Fruit fly (Drosophila melanogaster) whole organism, embryonic: Measurements from ENCODE around the gene CG10137.

ENCODE experiments used
- BEAF-32 ChIP-seq: fragments of 200-800 bp; sonication (Bioruptor generic); optimal IDR thresholded peaks from 3 replicates; lab custom pipeline; 2017; ENCODE audit warnings: missing biosample characterization, missing genetic modification characterization, mild to moderate bottlenecking, moderate library complexity, missing genetic modification reagents
- C15 ChIP-seq: fragments of 200-800 bp; sonication (Bioruptor generic); IDR thresholded peaks from 3 replicates; pipeline ENCODE4 v1.3.6; 2022; ENCODE audit warnings: missing biosample characterization, missing genetic modification characterization
- CG10959 ChIP-seq: fragments of 200-800 bp; sonication (Bioruptor generic); IDR thresholded peaks from 2 replicates; pipeline ENCODE4 v1.3.6; 2022; ENCODE audit warnings: missing biosample characterization, missing genetic modification characterization
- CG12071 ChIP-seq: fragments of 200-800 bp; sonication (Bioruptor generic); optimal IDR thresholded peaks from 3 replicates; lab custom pipeline; 2018; ENCODE audit warnings: missing biosample characterization, mild to moderate bottlenecking, missing genetic modification characterization
- CG12219 ChIP-seq: fragments of 200-800 bp; sonication (Bioruptor generic); optimal IDR thresholded peaks from 3 replicates; lab custom pipeline; 2018; ENCODE audit warnings: missing biosample characterization, mild to moderate bottlenecking, missing genetic modification characterization
- CG13296 ChIP-seq: fragments of 200-800 bp; sonication (Bioruptor generic); optimal IDR thresholded peaks from 3 replicates; lab custom pipeline; 2018; ENCODE audit warnings: missing biosample characterization, mild to moderate bottlenecking, missing genetic modification characterization
- CG13624 ChIP-seq: fragments of 200-800 bp; sonication (Bioruptor generic); optimal IDR thresholded peaks from 2 replicates; lab custom pipeline; 2016; ENCODE audit warnings: missing biosample characterization, missing genetic modification characterization
- CG16863 ChIP-seq: fragments of 200-800 bp; sonication (Bioruptor generic); optimal IDR thresholded peaks from 3 replicates; lab custom pipeline; 2016; ENCODE audit warnings: missing biosample characterization, missing genetic modification characterization
- CG18262 ChIP-seq: fragments of 200-800 bp; optimal IDR thresholded peaks from 3 replicates; lab custom pipeline; 2019; ENCODE audit warnings: missing biosample characterization, mild to moderate bottlenecking, missing genetic modification characterization, moderate library complexity
- CG31224 ChIP-seq: fragments of 200-800 bp; sonication (Bioruptor generic); IDR thresholded peaks from 2 replicates; pipeline ENCODE4 v1.3.6; 2022; ENCODE audit warnings: missing biosample characterization, missing genetic modification characterization
- CG31365 ChIP-seq: fragments of 200-800 bp; sonication (Bioruptor generic); optimal IDR thresholded peaks from 2 replicates; lab custom pipeline; 2018; ENCODE audit warnings: missing biosample characterization, mild to moderate bottlenecking, missing genetic modification characterization
- CG32767 ChIP-seq: fragments of 200-800 bp; sonication (Bioruptor generic); IDR thresholded peaks from 2 replicates; pipeline ENCODE4 v1.3.6; 2022; ENCODE audit warnings: missing biosample characterization, missing genetic modification characterization
- CG4617 ChIP-seq: fragments of 200-800 bp; sonication (Bioruptor generic); optimal IDR thresholded peaks from 3 replicates; lab custom pipeline; 2016; ENCODE audit warnings: missing biosample characterization, missing genetic modification characterization, borderline replicate concordance
- CG7271 ChIP-seq: fragments of 200-800 bp; sonication (Bioruptor generic); optimal IDR thresholded peaks from 2 replicates; lab custom pipeline; 2018; ENCODE audit warnings: missing biosample characterization, mild to moderate bottlenecking, missing genetic modification characterization, moderate library complexity
- CG7928 ChIP-seq: fragments of 200-800 bp; sonication (Bioruptor generic); optimal IDR thresholded peaks from 2 replicates; lab custom pipeline; 2017; ENCODE audit warnings: missing biosample characterization, mild to moderate bottlenecking, missing genetic modification characterization
- CG8388 ChIP-seq: fragments of 200-800 bp; sonication (Bioruptor generic); optimal IDR thresholded peaks from 2 replicates; lab custom pipeline; 2019; ENCODE audit warnings: missing biosample characterization, mild to moderate bottlenecking, missing genetic modification characterization, moderate library complexity
- CG8924 ChIP-seq: fragments of 200-800 bp; optimal IDR thresholded peaks from 3 replicates; lab custom pipeline; 2019; ENCODE audit warnings: missing biosample characterization, mild to moderate bottlenecking, missing genetic modification characterization, moderate library complexity
- Dll ChIP-seq: fragments of 200-800 bp; sonication (Bioruptor generic); IDR thresholded peaks from 4 replicates; pipeline ENCODE4 v1.3.6; 2022; ENCODE audit warnings: missing biosample characterization, missing genetic modification characterization; ENCODE audit not compliant: partially characterized antibody
- Doc2 ChIP-seq: fragments of 200-800 bp; sonication (Bioruptor generic); IDR thresholded peaks from 2 replicates; pipeline ENCODE4 v1.3.6; 2022; ENCODE audit warnings: missing biosample characterization, missing genetic modification characterization
- Hsf ChIP-seq: fragments of 200-800 bp; sonication (Bioruptor generic); optimal IDR thresholded peaks from 3 replicates; lab custom pipeline; 2016; ENCODE audit warnings: missing biosample characterization, missing genetic modification characterization
- Kr ChIP-seq: fragments of 200-800 bp; sonication (Bioruptor generic); optimal IDR thresholded peaks from 2 replicates; lab custom pipeline; 2017; ENCODE audit warnings: missing biosample characterization, mild to moderate bottlenecking, missing genetic modification characterization
- Med ChIP-seq: fragments of 200-800 bp; sonication (Bioruptor generic); peaks from one replicate; lab custom pipeline; 2016; ENCODE audit warnings: missing biosample characterization, missing genetic modification characterization, mild to moderate bottlenecking, inconsistent platforms, moderate library complexity
- NfI ChIP-seq: fragments of 200-800 bp; sonication (Bioruptor generic); optimal IDR thresholded peaks from 3 replicates; lab custom pipeline; 2018; ENCODE audit warnings: missing biosample characterization, mild to moderate bottlenecking, missing genetic modification characterization, moderate library complexity
- Oaz ChIP-seq: fragments of 200-800 bp; sonication (Bioruptor generic); IDR thresholded peaks from 2 replicates; pipeline ENCODE4 v1.3.6; 2022; ENCODE audit warnings: missing biosample characterization, missing genetic modification characterization
- PHDP ChIP-seq: fragments of 200-800 bp; sonication (Bioruptor generic); optimal IDR thresholded peaks from 3 replicates; lab custom pipeline; 2018; ENCODE audit warnings: missing biosample characterization, mild to moderate bottlenecking, missing genetic modification characterization, moderate library complexity
- Pdp1 ChIP-seq, 2 experiments: fragments of 200-800 bp; sonication (Bioruptor generic); optimal IDR thresholded peaks; 3 replicates each; lab custom pipeline; 2016; ENCODE audit warnings: missing biosample characterization in 2 of 2, missing genetic modification characterization in 2 of 2, mild to moderate bottlenecking in 1 of 2, moderate library complexity in 1 of 2
- Ssrp ChIP-seq: fragments of 200-800 bp; sonication (Bioruptor generic); optimal IDR thresholded peaks from 2 replicates; lab custom pipeline; 2018; ENCODE audit warnings: missing biosample characterization, mild to moderate bottlenecking, missing genetic modification characterization, moderate library complexity
- Taf1 ChIP-seq: fragments of 200-800 bp; sonication (Bioruptor generic); IDR thresholded peaks from 2 replicates; pipeline ENCODE4 v1.3.6; 2022; ENCODE audit warnings: missing biosample characterization, missing genetic modification characterization
- ase ChIP-seq: fragments of 200-800 bp; sonication (Bioruptor generic); IDR thresholded peaks from 3 replicates; pipeline ENCODE4 v1.3.6; 2022; ENCODE audit warnings: missing biosample characterization, missing genetic modification characterization
- bab2 ChIP-seq: fragments of 200-800 bp; sonication (Bioruptor generic); optimal IDR thresholded peaks from 2 replicates; lab custom pipeline; 2016; ENCODE audit warnings: missing biosample characterization, missing genetic modification characterization
- caup ChIP-seq: fragments of 200-800 bp; sonication (Bioruptor generic); optimal IDR thresholded peaks from 3 replicates; lab custom pipeline; 2017; ENCODE audit warnings: missing biosample characterization, mild to moderate bottlenecking, missing genetic modification characterization, moderate library complexity; ENCODE audit not compliant: severe bottlenecking
- ci ChIP-seq: fragments of 200-800 bp; sonication (Bioruptor generic); IDR thresholded peaks from 3 replicates; pipeline ENCODE4 v1.3.6; 2022; ENCODE audit warnings: missing biosample characterization, missing genetic modification characterization
- dm ChIP-seq: fragments of 200-800 bp; sonication (Bioruptor generic); optimal IDR thresholded peaks from 3 replicates; lab custom pipeline; 2016; ENCODE audit warnings: missing biosample characterization, missing genetic modification characterization
- fru ChIP-seq: fragments of >200 bp; optimal IDR thresholded peaks from 2 replicates; lab custom pipeline; 2017
- gsb-n ChIP-seq: fragments of 200-800 bp; sonication (Bioruptor generic); optimal IDR thresholded peaks from 3 replicates; lab custom pipeline; 2018; ENCODE audit warnings: missing biosample characterization, mild to moderate bottlenecking, missing genetic modification characterization
- ham ChIP-seq: fragments of 200-800 bp; sonication (Bioruptor generic); IDR thresholded peaks from 2 replicates; pipeline ENCODE4 v1.3.6; 2022; ENCODE audit warnings: missing biosample characterization, missing genetic modification characterization
- lab ChIP-seq: fragments of 200-800 bp; sonication (Bioruptor generic); optimal IDR thresholded peaks from 3 replicates; lab custom pipeline; 2017; ENCODE audit warnings: missing biosample characterization, missing genetic modification characterization, mild to moderate bottlenecking, moderate library complexity, missing genetic modification reagents
- lmd ChIP-seq: fragments of 200-800 bp; sonication (Bioruptor generic); IDR thresholded peaks from 2 replicates; pipeline ENCODE4 v1.3.6; 2022; ENCODE audit warnings: missing biosample characterization, missing genetic modification characterization
- lola ChIP-seq, 3 experiments: fragments of >200 bp in 2 of 3; fragments of 200-800 bp in 1 of 3; sonication (Bioruptor generic) in 1 of 3; optimal IDR thresholded peaks; 2 replicates each; lab custom pipeline; 2017 to 2019; ENCODE audit warnings: missing biosample characterization in 3 of 3, missing genetic modification characterization in 3 of 3, mild to moderate bottlenecking in 1 of 3, moderate library complexity in 1 of 3
- maf-S ChIP-seq: fragments of 200-800 bp; sonication (Bioruptor generic); optimal IDR thresholded peaks from 2 replicates; lab custom pipeline; 2016; ENCODE audit warnings: missing biosample characterization, missing genetic modification characterization
- pho ChIP-seq: fragments of 200-800 bp; sonication (Bioruptor generic); optimal IDR thresholded peaks from 2 replicates; lab custom pipeline; 2016; ENCODE audit warnings: missing biosample characterization, missing genetic modification characterization
- pita ChIP-seq: fragments of 200-800 bp; sonication (Bioruptor generic); optimal IDR thresholded peaks from 2 replicates; lab custom pipeline; 2017; ENCODE audit warnings: missing biosample characterization, mild to moderate bottlenecking, missing genetic modification characterization
- prd ChIP-seq, 3 experiments: fragments of >200 bp in 2 of 3; fragments of 200-800 bp in 1 of 3; sonication (Bioruptor generic) in 1 of 3; optimal IDR thresholded peaks in 2 of 3; IDR thresholded peaks in 1 of 3; 2 replicates in 2 of 3; 3 replicates in 1 of 3; pipeline versions ENCODE4 v1.3.6 to Lab custom; 2017 to 2022; ENCODE audit warnings: missing biosample characterization in 1 of 3, missing genetic modification characterization in 1 of 3
- slou ChIP-seq: fragments of 200-800 bp; sonication (Bioruptor generic); optimal IDR thresholded peaks from 3 replicates; lab custom pipeline; 2016; ENCODE audit warnings: missing biosample characterization, missing genetic modification characterization
- sna ChIP-seq: fragments of 200-800 bp; sonication (Bioruptor generic); IDR thresholded peaks from 2 replicates; pipeline ENCODE4 v1.3.6; 2022; ENCODE audit warnings: missing biosample characterization, missing genetic modification characterization; ENCODE audit not compliant: partially characterized antibody
- sug ChIP-seq: fragments of 200-800 bp; optimal IDR thresholded peaks from 2 replicates; lab custom pipeline; 2019; ENCODE audit warnings: missing biosample characterization, mild to moderate bottlenecking, missing genetic modification characterization, moderate library complexity
- toy ChIP-seq: fragments of 200-800 bp; sonication (Bioruptor generic); IDR thresholded peaks from 2 replicates; pipeline ENCODE4 v1.3.6; 2022; ENCODE audit warnings: missing biosample characterization, missing genetic modification characterization
- unc-4 ChIP-seq: fragments of 200-800 bp; sonication (Bioruptor generic); IDR thresholded peaks from 2 replicates; pipeline ENCODE4 v1.3.6; 2022; ENCODE audit warnings: missing biosample characterization, missing genetic modification characterization; ENCODE audit not compliant: partially characterized antibody
- zen2 ChIP-seq: fragments of 200-800 bp; sonication (Bioruptor generic); IDR thresholded peaks from 3 replicates; pipeline ENCODE4 v1.3.6; 2022; ENCODE audit warnings: missing biosample characterization, missing genetic modification characterization; ENCODE audit not compliant: partially characterized antibody

Gene CG10137

DNA sequence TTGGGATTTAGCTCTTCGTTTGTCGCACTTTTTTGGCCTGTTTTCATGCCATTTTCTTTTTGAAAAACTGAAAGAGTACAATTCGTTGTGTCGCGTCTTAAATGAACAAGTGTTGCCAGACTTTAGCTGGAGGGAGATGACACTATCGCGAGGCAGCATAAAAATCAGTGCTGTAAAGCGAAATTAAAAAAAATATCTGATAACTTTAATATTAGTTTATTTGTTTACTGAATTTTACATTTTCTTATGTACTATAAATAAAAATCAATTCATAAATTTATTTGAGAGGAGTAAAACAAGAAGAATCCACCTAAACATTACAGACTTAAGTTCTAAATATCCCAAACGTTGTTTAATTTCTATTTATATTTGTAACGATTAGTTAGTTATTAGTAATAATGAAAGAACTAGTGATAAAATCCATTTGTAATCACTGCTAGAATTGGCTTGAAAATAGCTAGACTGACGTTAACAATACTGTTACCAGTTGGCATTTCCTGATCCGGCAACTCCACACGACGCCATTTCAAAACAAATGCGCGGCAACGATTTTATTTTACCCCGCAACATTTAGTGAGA, 50.8 kb downstream of the CG10137 start, which contains the start of the genes spi and msb1l (continued):
- no peak for TF ChIP-seq toy (GFP tag; lab: Robert Waterston, UW)
- TF ChIP-seq Taf1 (GFP tag; lab: Robert Waterston, UW): no peak
- peak in 1 of 2 experiments; percentile 40 for TF ChIP-seq Pdp1 (GFP tag; optimal IDR thresholded peaks at IDR 0.05; lab: Kevin White, UChicago)
- TF ChIP-seq dm (GFP tag; lab: Kevin White, UChicago): no peak
- peak; percentile 55 for TF ChIP-seq lab (GFP tag; lab: Kevin White, UChicago)
- TF ChIP-seq CG10959 (GFP tag; lab: Robert Waterston, UW): no peak
- TF ChIP-seq CG13624 (GFP tag; lab: Kevin White, UChicago): no peak
- no peak for TF ChIP-seq ase (GFP tag; lab: Robert Waterston, UW)
- peak; percentile 87 for TF ChIP-seq BEAF-32 (GFP tag; lab: Kevin White, UChicago)
- TF ChIP-seq CG8388 (GFP tag; lab: Kevin White, UChicago): peak; percentile 8
- TF ChIP-seq CG16863 (GFP tag; lab: Kevin White, UChicago): no peak
- TF ChIP-seq CG4617 (GFP tag; lab: Kevin White, UChicago): peak; percentile 0
- TF ChIP-seq CG12071 (GFP tag; lab: Kevin White, UChicago): no peak
- TF ChIP-seq Doc2: no peak
- peak; percentile 45 for TF ChIP-seq slou (GFP tag; lab: Kevin White, UChicago)
- TF ChIP-seq pho: no peak
- no peak for TF ChIP-seq PHDP (tag; lab: Kevin White, UChicago)
- TF ChIP-seq NfI (GFP tag; lab: Kevin White, UChicago): peak; percentile 56
- TF ChIP-seq caup (GFP tag; lab: Kevin White, UChicago): peak; percentile 14
- TF ChIP-seq CG18262: peak; percentile 71
- TF ChIP-seq lmd: peak; percentile 41; the same call in 1 of the 2 replicates
- TF ChIP-seq CG12219 (GFP tag; lab: Kevin White, UChicago): no peak
- no peak for TF ChIP-seq fru (lab: Kevin White, UChicago)
- 0 out of 2 replicates have a peak, but pooled peaks have one; percentile 25 for TF ChIP-seq sna (GFP tag; lab: Robert Waterston, UW)
- TF ChIP-seq CG8924: peak; percentile 65
- no peak for TF ChIP-seq Kr (GFP tag; lab: Kevin White, UChicago)
- no peak for TF ChIP-seq ham (GFP tag; lab: Robert Waterston, UW)
- TF ChIP-seq CG13296 (GFP tag; lab: Kevin White, UChicago): no peak
- TF ChIP-seq C15 (GFP tag; lab: Robert Waterston, UW): no peak
- no peak for TF ChIP-seq Hsf (GFP tag; lab: Kevin White, UChicago)
- no peak for TF ChIP-seq Oaz
- peak; percentile 17 for TF ChIP-seq bab2 (GFP tag; lab: Kevin White, UChicago)
- TF ChIP-seq ci: no peak
- TF ChIP-seq maf-S: no peak
- peak; percentile 18; the same call in 1 of the 2 replicates for TF ChIP-seq CG31224 (GFP tag; lab: Robert Waterston, UW)
- TF ChIP-seq CG32767 (GFP tag; lab: Robert Waterston, UW): no peak
- TF ChIP-seq Med (GFP tag; lab: Kevin White, UChicago): peak; percentile 70
- TF ChIP-seq CG7271 (tag; lab: Kevin White, UChicago): no peak
- peak; percentile 63; the same call in 3 of the 4 replicates for TF ChIP-seq Dll
- peak; percentile 62 for TF ChIP-seq sug (tag; lab: Kevin White, UChicago)
- peak; percentile 45 for TF ChIP-seq Ssrp (tag; lab: Kevin White, UChicago)
- TF ChIP-seq CG31365 (tag; lab: Kevin White, UChicago): no peak
- TF ChIP-seq CG7928: no peak
- TF ChIP-seq lola (GFP tag; optimal IDR thresholded peaks at IDR 0.05; lab: Kevin White, UChicago): peak in 1 of 3 experiments; percentile 65
- TF ChIP-seq zen2 (GFP tag; lab: Robert Waterston, UW): no peak
- TF ChIP-seq pita (GFP tag; lab: Kevin White, UChicago): no peak
- TF ChIP-seq unc-4 (GFP tag; lab: Robert Waterston, UW): peak; percentile 47; the same call in 1 of the 2 replicates
- no peak for TF ChIP-seq prd (optimal IDR thresholded peaks at IDR 0.05; lab: Kevin White, UChicago)
- TF ChIP-seq prd (GFP tag; IDR thresholded peaks at IDR 0.05; lab: Robert Waterston, UW): no peak; the same call in 2 of the 3 replicates
- peak; percentile 32 for TF ChIP-seq gsb-n
